Fruit fly (Drosophila melanogaster) whole organism, adult: ENCODE measurements around the gene CG1265.

ENCODE experiments used
- CG1620 ChIP-seq: fragments of 200-800 bp; sonication (Bioruptor generic); optimal IDR thresholded peaks from 2 replicates; lab custom pipeline; 2016; ENCODE audit warnings: missing biosample characterization, missing genetic modification characterization
- Clk ChIP-seq: fragments of 200-800 bp; sonication (Bioruptor generic); optimal IDR thresholded peaks from 2 replicates; lab custom pipeline; 2017; ENCODE audit warnings: missing biosample characterization, missing genetic modification characterization
- Crg-1 ChIP-seq: fragments of 200-800 bp; sonication (Bioruptor generic); optimal IDR thresholded peaks from 2 replicates; lab custom pipeline; 2016; ENCODE audit warnings: missing biosample characterization, missing genetic modification characterization
- cnc ChIP-seq, 2 experiments: fragments of >200 bp; optimal IDR thresholded peaks; 2 replicates each; lab custom pipeline; 2017

- TF ChIP-seq Crg-1 (GFP tag; lab: Kevin White, UChicago) = no peak
- TF ChIP-seq CG1620 (GFP tag; lab: Kevin White, UChicago) = no peak
- TF ChIP-seq Clk (GFP tag; lab: Kevin White, UChicago) = no peak
- TF ChIP-seq cnc (optimal IDR thresholded peaks at IDR 0.05; lab: Kevin White, UChicago) = no peak
These were observed 18.4 kb upstream of the CG1265 start, which contains the start of gene ImpL2 for dm6 chr3L:4236097-4236572.
